Fruit fly (Drosophila melanogaster) whole organism, embryonic: ENCODE data around the gene kis.

ENCODE experiments used
- Antp ChIP-seq: fragments of 200-800 bp; sonication (Bioruptor generic); optimal IDR thresholded peaks from 3 replicates; lab custom pipeline; 2016; ENCODE audit warnings: missing biosample characterization, missing genetic modification characterization
- Atf-2 ChIP-seq: fragments of 200-800 bp; sonication (Bioruptor generic); optimal IDR thresholded peaks from 2 replicates; lab custom pipeline; 2016; ENCODE audit warnings: missing biosample characterization, missing genetic modification characterization
- B-H2 ChIP-seq: fragments of 200-800 bp; sonication (Bioruptor generic); optimal IDR thresholded peaks from 2 replicates; lab custom pipeline; 2018; ENCODE audit warnings: missing biosample characterization, mild to moderate bottlenecking, missing genetic modification characterization
- Bdp1 ChIP-seq: fragments of 200-800 bp; sonication (Bioruptor generic); optimal IDR thresholded peaks from 3 replicates; lab custom pipeline; 2016; ENCODE audit warnings: missing biosample characterization, missing genetic modification characterization
- BtbVII ChIP-seq: fragments of 200-800 bp; sonication (Bioruptor generic); optimal IDR thresholded peaks from 3 replicates; lab custom pipeline; 2017; ENCODE audit warnings: missing biosample characterization, mild to moderate bottlenecking, missing genetic modification characterization
- CG10431 ChIP-seq: fragments of 200-800 bp; sonication (Bioruptor generic); optimal IDR thresholded peaks from 3 replicates; lab custom pipeline; 2018; ENCODE audit warnings: missing biosample characterization, mild to moderate bottlenecking, missing genetic modification characterization
- CG10462 ChIP-seq: fragments of 200-800 bp; sonication (Bioruptor generic); optimal IDR thresholded peaks from 2 replicates; lab custom pipeline; 2016; ENCODE audit warnings: missing biosample characterization, missing genetic modification characterization
- CG10543 ChIP-seq: fragments of 200-800 bp; sonication (Bioruptor generic); optimal IDR thresholded peaks from 3 replicates; lab custom pipeline; 2017; ENCODE audit warnings: missing biosample characterization, mild to moderate bottlenecking, missing genetic modification characterization, moderate library complexity
- CG10959 ChIP-seq: fragments of 200-800 bp; sonication (Bioruptor generic); IDR thresholded peaks from 2 replicates; pipeline ENCODE4 v1.3.6; 2022; ENCODE audit warnings: missing biosample characterization, missing genetic modification characterization
- CG12071 ChIP-seq: fragments of 200-800 bp; sonication (Bioruptor generic); optimal IDR thresholded peaks from 3 replicates; lab custom pipeline; 2018; ENCODE audit warnings: missing biosample characterization, mild to moderate bottlenecking, missing genetic modification characterization
- CG13775 ChIP-seq: fragments of 200-800 bp; sonication (Bioruptor generic); optimal IDR thresholded peaks from 3 replicates; lab custom pipeline; 2017; ENCODE audit warnings: missing biosample characterization, mild to moderate bottlenecking, missing genetic modification characterization
- CG16863 ChIP-seq: fragments of 200-800 bp; sonication (Bioruptor generic); optimal IDR thresholded peaks from 3 replicates; lab custom pipeline; 2016; ENCODE audit warnings: missing biosample characterization, missing genetic modification characterization
- CG18599 ChIP-seq: fragments of 200-800 bp; sonication (Bioruptor generic); optimal IDR thresholded peaks from 3 replicates; lab custom pipeline; 2017; ENCODE audit warnings: missing biosample characterization, missing genetic modification characterization, mild to moderate bottlenecking, moderate library complexity, missing genetic modification reagents
- CG2120 ChIP-seq: fragments of 200-800 bp; sonication (Bioruptor generic); optimal IDR thresholded peaks from 3 replicates; lab custom pipeline; 2016; ENCODE audit warnings: missing biosample characterization, missing genetic modification characterization
- CG2875 ChIP-seq: fragments of 200-800 bp; sonication (Bioruptor generic); optimal IDR thresholded peaks from 2 replicates; lab custom pipeline; 2017; ENCODE audit warnings: missing biosample characterization, mild to moderate bottlenecking, missing genetic modification characterization, missing genetic modification reagents
- CG31224 ChIP-seq: fragments of 200-800 bp; sonication (Bioruptor generic); IDR thresholded peaks from 2 replicates; pipeline ENCODE4 v1.3.6; 2022; ENCODE audit warnings: missing biosample characterization, missing genetic modification characterization
- CG33557 ChIP-seq: fragments of 200-800 bp; sonication (Bioruptor generic); optimal IDR thresholded peaks from 2 replicates; lab custom pipeline; 2019; ENCODE audit warnings: missing biosample characterization, mild to moderate bottlenecking, missing genetic modification characterization, moderate library complexity
- CG4424 ChIP-seq: fragments of 200-800 bp; sonication (Bioruptor generic); optimal IDR thresholded peaks from 3 replicates; lab custom pipeline; 2016; ENCODE audit warnings: missing biosample characterization, missing genetic modification characterization
- CG5953 ChIP-seq: fragments of 200-800 bp; sonication (Bioruptor generic); IDR thresholded peaks from 2 replicates; pipeline ENCODE4 v1.3.6; 2022; ENCODE audit warnings: missing biosample characterization, missing genetic modification characterization
- CG7786 ChIP-seq: fragments of 200-800 bp; sonication (Bioruptor generic); optimal IDR thresholded peaks from 2 replicates; lab custom pipeline; 2016; ENCODE audit warnings: missing biosample characterization, missing genetic modification characterization
- CG7963 ChIP-seq: fragments of 200-800 bp; sonication (Bioruptor generic); IDR thresholded peaks from 3 replicates; pipeline ENCODE4 v1.3.6; 2022; ENCODE audit warnings: missing biosample characterization, missing genetic modification characterization; ENCODE audit not compliant: partially characterized antibody
- CG8089 ChIP-seq: fragments of 200-800 bp; sonication (Bioruptor generic); optimal IDR thresholded peaks from 3 replicates; lab custom pipeline; 2016; ENCODE audit warnings: missing biosample characterization, missing genetic modification characterization
- CG8924 ChIP-seq: fragments of 200-800 bp; optimal IDR thresholded peaks from 3 replicates; lab custom pipeline; 2019; ENCODE audit warnings: missing biosample characterization, mild to moderate bottlenecking, missing genetic modification characterization, moderate library complexity
- CG9215 ChIP-seq: fragments of 200-800 bp; sonication (Bioruptor generic); IDR thresholded peaks from 2 replicates; pipeline ENCODE4 v1.3.6; 2022; ENCODE audit warnings: missing biosample characterization, missing genetic modification characterization
- CG9932 ChIP-seq: fragments of 200-800 bp; sonication (Bioruptor generic); IDR thresholded peaks from 2 replicates; pipeline ENCODE4 v1.3.6; 2022; ENCODE audit warnings: missing biosample characterization, missing genetic modification characterization
- CHES-1-like ChIP-seq: fragments of 200-800 bp; sonication (Bioruptor generic); optimal IDR thresholded peaks from 2 replicates; lab custom pipeline; 2016; ENCODE audit warnings: missing biosample characterization, missing genetic modification characterization
- Chrac-16 ChIP-seq: fragments of 200-800 bp; sonication (Bioruptor generic); optimal IDR thresholded peaks from 3 replicates; lab custom pipeline; 2016; ENCODE audit warnings: missing biosample characterization, missing genetic modification characterization
- CrebB ChIP-seq: fragments of 200-800 bp; sonication (Bioruptor generic); optimal IDR thresholded peaks from 3 replicates; lab custom pipeline; 2018; ENCODE audit warnings: missing biosample characterization, mild to moderate bottlenecking, missing genetic modification characterization
- Dp ChIP-seq: fragments of 200-800 bp; sonication (Bioruptor generic); optimal IDR thresholded peaks from 2 replicates; lab custom pipeline; 2018; ENCODE audit warnings: missing biosample characterization, mild to moderate bottlenecking, missing genetic modification characterization, moderate library complexity
- HLH54F ChIP-seq: fragments of 200-800 bp; sonication (Bioruptor generic); optimal IDR thresholded peaks from 3 replicates; lab custom pipeline; 2016; ENCODE audit warnings: missing biosample characterization, missing genetic modification characterization
- Hr51 ChIP-seq, 2 experiments: fragments of 200-800 bp; sonication (Bioruptor generic); optimal IDR thresholded peaks; 2 replicates in 1 of 2; 3 replicates in 1 of 2; lab custom pipeline; 2016 to 2018; ENCODE audit warnings: missing biosample characterization in 2 of 2, missing genetic modification characterization in 2 of 2, mild to moderate bottlenecking in 1 of 2, moderate library complexity in 1 of 2
- Lhr ChIP-seq: fragments of 200-800 bp; sonication (Bioruptor generic); optimal IDR thresholded peaks from 3 replicates; lab custom pipeline; 2017; ENCODE audit warnings: mild to moderate bottlenecking, missing biosample characterization, missing genetic modification reagents, missing genetic modification characterization
- Myb ChIP-seq: fragments of 200-800 bp; sonication (Bioruptor generic); optimal IDR thresholded peaks from 2 replicates; lab custom pipeline; 2016; ENCODE audit warnings: missing biosample characterization, missing genetic modification characterization
- Oli ChIP-seq: fragments of 200-800 bp; sonication (Bioruptor generic); optimal IDR thresholded peaks from 2 replicates; lab custom pipeline; 2018; ENCODE audit warnings: missing biosample characterization, mild to moderate bottlenecking, missing genetic modification characterization, moderate library complexity
- Optix ChIP-seq: fragments of 200-800 bp; sonication (Bioruptor generic); IDR thresholded peaks from 3 replicates; pipeline ENCODE4 v1.3.6; 2022; ENCODE audit warnings: missing biosample characterization, missing genetic modification characterization
- ac ChIP-seq: fragments of 200-800 bp; sonication (Bioruptor generic); optimal IDR thresholded peaks from 3 replicates; lab custom pipeline; 2017; ENCODE audit warnings: missing biosample characterization, mild to moderate bottlenecking, missing genetic modification characterization
- ato ChIP-seq: fragments of 200-800 bp; sonication (Bioruptor generic); IDR thresholded peaks from 2 replicates; pipeline ENCODE4 v1.3.6; 2022; ENCODE audit warnings: missing biosample characterization, missing genetic modification characterization; ENCODE audit not compliant: partially characterized antibody
- caup ChIP-seq: fragments of 200-800 bp; sonication (Bioruptor generic); optimal IDR thresholded peaks from 3 replicates; lab custom pipeline; 2017; ENCODE audit warnings: missing biosample characterization, mild to moderate bottlenecking, missing genetic modification characterization, moderate library complexity; ENCODE audit not compliant: severe bottlenecking
- ci ChIP-seq: fragments of 200-800 bp; sonication (Bioruptor generic); IDR thresholded peaks from 3 replicates; pipeline ENCODE4 v1.3.6; 2022; ENCODE audit warnings: missing biosample characterization, missing genetic modification characterization
- fd102C ChIP-seq: fragments of 200-800 bp; sonication (Bioruptor generic); optimal IDR thresholded peaks from 2 replicates; lab custom pipeline; 2018; ENCODE audit warnings: missing biosample characterization, mild to moderate bottlenecking, missing genetic modification characterization, moderate library complexity
- fd64A ChIP-seq: fragments of 200-800 bp; sonication (Bioruptor generic); optimal IDR thresholded peaks from 3 replicates; lab custom pipeline; 2018; ENCODE audit warnings: missing biosample characterization, mild to moderate bottlenecking, missing genetic modification characterization
- gcm2 ChIP-seq: fragments of 200-800 bp; sonication (Bioruptor generic); optimal IDR thresholded peaks from 2 replicates; lab custom pipeline; 2016; ENCODE audit warnings: missing biosample characterization, missing genetic modification characterization
- grau ChIP-seq: fragments of 200-800 bp; optimal IDR thresholded peaks from 3 replicates; lab custom pipeline; 2019; ENCODE audit warnings: missing biosample characterization, mild to moderate bottlenecking, missing genetic modification characterization, moderate library complexity
- gsb-n ChIP-seq: fragments of 200-800 bp; sonication (Bioruptor generic); optimal IDR thresholded peaks from 3 replicates; lab custom pipeline; 2018; ENCODE audit warnings: missing biosample characterization, mild to moderate bottlenecking, missing genetic modification characterization
- lov ChIP-seq, 2 experiments: fragments of 200-800 bp in 1 of 2; fragments of >200 bp in 1 of 2; sonication (Bioruptor generic) in 1 of 2; IDR thresholded peaks in 1 of 2; optimal IDR thresholded peaks in 1 of 2; 2 replicates in 1 of 2; 3 replicates in 1 of 2; pipeline versions ENCODE4 v1.3.6 to Lab custom; 2017 to 2022; ENCODE audit warnings: missing biosample characterization in 1 of 2, missing genetic modification characterization in 1 of 2
- sisA ChIP-seq: fragments of 200-800 bp; sonication (Bioruptor generic); IDR thresholded peaks from 2 replicates; pipeline ENCODE4 v1.3.6; 2022; ENCODE audit warnings: missing biosample characterization, missing genetic modification characterization
- slou ChIP-seq: fragments of 200-800 bp; sonication (Bioruptor generic); optimal IDR thresholded peaks from 3 replicates; lab custom pipeline; 2016; ENCODE audit warnings: missing biosample characterization, missing genetic modification characterization
- sug ChIP-seq: fragments of 200-800 bp; optimal IDR thresholded peaks from 2 replicates; lab custom pipeline; 2019; ENCODE audit warnings: missing biosample characterization, mild to moderate bottlenecking, missing genetic modification characterization, moderate library complexity
- trem ChIP-seq: fragments of 200-800 bp; optimal IDR thresholded peaks from 3 replicates; lab custom pipeline; 2019; ENCODE audit warnings: missing biosample characterization, mild to moderate bottlenecking, missing genetic modification characterization, moderate library complexity
- wdn ChIP-seq: fragments of 200-800 bp; sonication (Bioruptor generic); IDR thresholded peaks from 2 replicates; pipeline ENCODE4 v1.3.6; 2022; ENCODE audit warnings: missing biosample characterization, missing genetic modification characterization

The kis gene

DNA sequence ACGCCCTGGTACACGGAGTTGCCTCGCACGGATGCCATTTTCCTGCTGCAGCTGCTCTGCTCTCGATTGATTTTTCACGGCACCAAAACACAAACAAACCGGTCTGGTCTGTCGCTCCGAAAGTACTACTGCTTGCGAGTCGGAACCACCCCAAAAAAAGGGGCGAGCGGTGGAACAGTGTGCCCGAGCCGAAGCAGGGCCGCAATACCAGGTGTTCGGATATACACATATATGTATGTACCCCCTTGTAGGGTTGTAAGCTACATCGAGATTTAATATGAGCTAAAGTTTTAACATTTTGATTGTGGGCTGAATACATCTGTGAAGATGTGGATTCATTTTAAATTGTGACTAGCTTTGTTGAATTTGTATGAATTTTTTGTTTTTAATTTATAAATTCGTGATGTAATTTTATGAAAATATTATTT lies 35.0 kb upstream of the kis start (continued):
- TF ChIP-seq wdn (0 out of 2 replicates have a peak, but pooled peaks have one; percentile 27), CG10431 (peak; percentile 62), CG5953 (GFP tag; lab: Robert Waterston, UW) (0 out of 2 replicates have a peak, but pooled peaks have one; percentile 29), CG7786 (GFP tag; lab: Kevin White, UChicago) (peak; percentile 29), CG10462 (GFP tag; lab: Kevin White, UChicago) (no peak), Hr51 (GFP tag; optimal IDR thresholded peaks at IDR 0.05; lab: Kevin White, UChicago) (peak; percentile 47 to 56), B-H2 (GFP tag; lab: Kevin White, UChicago) (peak; percentile 26), CG7963 (GFP tag; lab: Robert Waterston, UW) (no peak), lov (optimal IDR thresholded peaks at IDR 0.05; lab: Kevin White, UChicago) (no peak), lov (GFP tag; IDR thresholded peaks at IDR 0.05; lab: Robert Waterston, UW) (0 out of 3 replicates have a peak, but pooled peaks have one; percentile 47), CG18599 (GFP tag; lab: Kevin White, UChicago) (peak; percentile 70), ato (GFP tag; lab: Robert Waterston, UW) (peak; percentile 48; the same call in 1 of the 2 replicates), Atf-2 (peak; percentile 8), CG10543 (peak; percentile 35), CG8924 (tag; lab: Kevin White, UChicago) (peak; percentile 63), caup (GFP tag; lab: Kevin White, UChicago) (peak; percentile 71), BtbVII (GFP tag; lab: Kevin White, UChicago) (peak; percentile 1), CG2120 (GFP tag; lab: Kevin White, UChicago) (peak; percentile 71), Optix (no peak), fd102C (no peak), slou (GFP tag; lab: Kevin White, UChicago) (no peak), ac (GFP tag; lab: Kevin White, UChicago) (peak; percentile 19), sug (tag; lab: Kevin White, UChicago) (peak; percentile 63), fd64A (GFP tag; lab: Kevin White, UChicago) (peak; percentile 16), CG31224 (no peak), CG10959 (no peak), CG9215 (no peak), CG2875 (peak; percentile 28), Oli (tag; lab: Kevin White, UChicago) (peak; percentile 52), CG12071 (peak; percentile 43), gcm2 (GFP tag; lab: Kevin White, UChicago) (peak; percentile 20), CG9932 (GFP tag; lab: Robert Waterston, UW) (peak; percentile 64), Bdp1 (peak; percentile 38), trem (peak; percentile 65), CHES-1-like (GFP tag; lab: Kevin White, UChicago) (peak; percentile 62), Lhr (GFP tag; lab: Kevin White, UChicago) (peak; percentile 50), Myb (peak; percentile 50), Dp (peak; percentile 31), CG8089 (peak; percentile 27), CrebB (peak; percentile 53), CG4424 (no peak), Chrac-16 (GFP tag; lab: Kevin White, UChicago) (peak; percentile 19), CG33557 (no peak), Antp (GFP tag; lab: Kevin White, UChicago) (peak; percentile 45), HLH54F (peak; percentile 2), sisA (no peak), CG16863 (peak; percentile 34), grau (peak; percentile 68), ci (GFP tag; lab: Robert Waterston, UW) (peak; percentile 84), gsb-n (tag; lab: Kevin White, UChicago) (peak; percentile 44), CG13775 (GFP tag; lab: Kevin White, UChicago) (peak; percentile 3)
